Fruit fly (Drosophila melanogaster): ENCODE data around the gene XRCC1.

- TF ChIP-seq CG10631 (GFP tag; optimal IDR thresholded peaks at IDR 0.05) = no peak
- TF ChIP-seq Gug (GFP tag; IDR thresholded peaks at IDR 0.05) = no peak
- no peak for TF ChIP-seq Sox102F (GFP tag; optimal IDR thresholded peaks at IDR 0.05)
- no peak for TF ChIP-seq CG6792 (GFP tag; optimal IDR thresholded peaks at IDR 0.05)
- no peak for TF ChIP-seq CG9139 (GFP tag; optimal IDR thresholded peaks at IDR 0.05)
- no peak for TF ChIP-seq fd59A (GFP tag; optimal IDR thresholded peaks at IDR 0.05)
- TF ChIP-seq CG8632 (GFP tag; optimal IDR thresholded peaks at IDR 0.05) = no peak
- TF ChIP-seq CG15336 (GFP tag; IDR thresholded peaks at IDR 0.05) = no peak
- no peak for TF ChIP-seq Lpt (GFP tag; optimal IDR thresholded peaks at IDR 0.05)
- no peak for TF ChIP-seq CG31627 (GFP tag; optimal IDR thresholded peaks at IDR 0.05)
Measured at dm6 chrX:5307317-5307716, 22.4 kb upstream of the XRCC1 start, which contains the start of gene CG17764.
